Fruit fly (Drosophila melanogaster) whole organism, wandering third instar larva: Measurements from ENCODE around the gene CG42828.

Experiments used
- CG32264 ChIP-seq: fragments of 200-800 bp; sonication (Bioruptor generic); optimal IDR thresholded peaks from 2 replicates; lab custom pipeline; 2016; ENCODE audit warnings: missing biosample characterization, missing genetic modification characterization
- CrebA ChIP-seq: fragments of 200-800 bp; sonication (Bioruptor generic); optimal IDR thresholded peaks from 2 replicates; lab custom pipeline; 2016; ENCODE audit warnings: missing biosample characterization, mild to moderate bottlenecking, missing genetic modification characterization, borderline replicate concordance
- Dif ChIP-seq: fragments of 200-275, 200-300 bp; sonication (Bioruptor generic); optimal IDR thresholded peaks from 2 replicates; lab custom pipeline; 2018; ENCODE audit warnings: missing biosample characterization, missing genetic modification characterization; ENCODE audit not compliant: partially characterized antibody
- Hr78 ChIP-seq: fragments of >200 bp; optimal IDR thresholded peaks from 2 replicates; lab custom pipeline; 2017; ENCODE audit warnings: missing biosample characterization, missing genetic modification characterization
- Hr83 ChIP-seq: fragments of 200-300 bp; sonication (Bioruptor generic); optimal IDR thresholded peaks from 2 replicates; lab custom pipeline; 2016; ENCODE audit warnings: missing biosample characterization, mild to moderate bottlenecking, missing genetic modification characterization, moderate library complexity; ENCODE audit not compliant: poor library complexity, severe bottlenecking
- Sp1 ChIP-seq: fragments of 200-800 bp; sonication (Bioruptor generic); optimal IDR thresholded peaks from 3 replicates; lab custom pipeline; 2019; ENCODE audit warnings: missing biosample characterization, mild to moderate bottlenecking, missing genetic modification characterization, moderate library complexity
- Vsx2 ChIP-seq: fragments of 200-300, 225-300 bp; sonication (Bioruptor generic); optimal IDR thresholded peaks from 2 replicates; lab custom pipeline; 2018; ENCODE audit warnings: missing biosample characterization, missing genetic modification characterization; ENCODE audit not compliant: partially characterized antibody
- dl ChIP-seq, 2 experiments: fragments of 175-275, 200-275 bp in 1 of 2; fragments of 200-275 bp in 1 of 2; sonication (Bioruptor generic); optimal IDR thresholded peaks; lab custom pipeline; 2018; ENCODE audit warnings: mild to moderate bottlenecking in 2 of 2, missing biosample characterization in 2 of 2, missing genetic modification characterization in 2 of 2, moderate library complexity in 2 of 2; ENCODE audit not compliant: partially characterized antibody in 2 of 2, insufficient read depth in 1 of 2
- ey ChIP-seq: fragments of 200-800 bp; sonication (Bioruptor generic); optimal IDR thresholded peaks from 2 replicates; lab custom pipeline; 2016; ENCODE audit warnings: missing biosample characterization, missing genetic modification characterization
- fru ChIP-seq: fragments of 200-800 bp; sonication (Bioruptor generic); optimal IDR thresholded peaks from 3 replicates; lab custom pipeline; 2016; ENCODE audit warnings: missing biosample characterization, mild to moderate bottlenecking, missing genetic modification characterization
- h ChIP-seq: fragments of 200-800 bp; sonication (Bioruptor generic); optimal IDR thresholded peaks from 3 replicates; lab custom pipeline; 2016; ENCODE audit warnings: missing biosample characterization, mild to moderate bottlenecking, missing genetic modification characterization
- psq ChIP-seq: fragments of 200-800 bp; sonication (Bioruptor generic); optimal IDR thresholded peaks from 3 replicates; lab custom pipeline; 2017; ENCODE audit warnings: missing biosample characterization, mild to moderate bottlenecking, missing genetic modification characterization, moderate library complexity
- sage ChIP-seq: fragments of 200-800 bp; sonication (Bioruptor generic); optimal IDR thresholded peaks from 2 replicates; lab custom pipeline; 2016; ENCODE audit warnings: missing biosample characterization, mild to moderate bottlenecking, missing genetic modification characterization
- sv ChIP-seq: fragments of 200-800 bp; sonication (Bioruptor generic); optimal IDR thresholded peaks from 3 replicates; lab custom pipeline; 2016; ENCODE audit warnings: missing biosample characterization, missing genetic modification characterization

DNA sequence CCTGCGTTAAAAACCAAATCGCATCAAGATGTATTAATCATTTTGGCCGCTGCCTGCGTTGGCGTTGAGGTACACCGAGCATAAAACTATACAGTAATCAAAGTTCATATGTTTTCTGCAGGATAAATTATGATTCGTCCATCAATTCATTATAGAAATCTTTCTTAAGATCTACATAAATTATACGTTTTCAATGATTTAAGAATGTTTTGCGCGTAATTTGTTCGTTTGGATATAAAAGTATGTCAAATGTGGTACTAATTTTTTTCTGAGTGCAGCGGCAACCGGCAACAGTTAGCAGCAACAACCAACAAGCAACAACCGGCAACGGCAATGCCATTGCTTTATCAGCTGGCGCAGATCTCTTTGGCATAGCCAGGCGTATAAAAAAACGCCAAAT is 43.1 kb downstream of the CG42828 start:
- no peak for TF ChIP-seq ey (GFP tag; lab: Kevin White, UChicago)
- no peak for TF ChIP-seq Vsx2
- no peak for TF ChIP-seq psq (GFP tag; lab: Kevin White, UChicago)
- no peak for TF ChIP-seq Hr83 (GFP tag; lab: Kevin White, UChicago)
- TF ChIP-seq sv = no peak
- TF ChIP-seq dl (GFP tag; optimal IDR thresholded peaks at IDR 0.05; lab: Kevin White, UChicago; ENCODE audit: insufficient read depth in 1 of 2, partially characterized antibody in 2 of 2) = no peak
- no peak for TF ChIP-seq CrebA (GFP tag; lab: Kevin White, UChicago)
- no peak for TF ChIP-seq CG32264 (GFP tag; lab: Kevin White, UChicago)
- TF ChIP-seq fru (GFP tag; lab: Kevin White, UChicago) = peak; percentile 3
- TF ChIP-seq Sp1 (GFP tag; lab: Kevin White, UChicago) = no peak
- TF ChIP-seq h (GFP tag; lab: Kevin White, UChicago) = peak; percentile 21
- TF ChIP-seq sage (GFP tag; lab: Kevin White, UChicago) = no peak
- no peak for TF ChIP-seq Dif
- no peak for TF ChIP-seq Hr78 (GFP tag; lab: Kevin White, UChicago)
